Fruit fly (Drosophila melanogaster) whole organism: ENCODE measurements around the gene CG11134.

ENCODE experiments used
- CG8478 ChIP-seq: fragments of >200 bp; optimal IDR thresholded peaks from 2 replicates; lab custom pipeline; 2018; ENCODE audit warnings: inconsistent platforms
- Dll ChIP-seq: fragments of >200 bp; optimal IDR thresholded peaks from 2 replicates; lab custom pipeline; 2017
- EcR ChIP-seq, 2 experiments: fragments of >200 bp; optimal IDR thresholded peaks; 2 replicates each; lab custom pipeline; 2017; ENCODE audit warnings: missing biosample characterization in 2 of 2, missing genetic modification characterization in 2 of 2, missing genetic modification reagents in 2 of 2
- pan ChIP-seq: fragments of >200 bp; optimal IDR thresholded peaks from 2 replicates; lab custom pipeline; 2017
- psq ChIP-seq: fragments of >200 bp; optimal IDR thresholded peaks from 2 replicates; lab custom pipeline; 2017
- usp ChIP-seq: fragments of >200 bp; optimal IDR thresholded peaks from 2 replicates; lab custom pipeline; 2017; ENCODE audit warnings: missing biosample characterization, missing genetic modification characterization, mixed read lengths

Gene CG11134

DNA sequence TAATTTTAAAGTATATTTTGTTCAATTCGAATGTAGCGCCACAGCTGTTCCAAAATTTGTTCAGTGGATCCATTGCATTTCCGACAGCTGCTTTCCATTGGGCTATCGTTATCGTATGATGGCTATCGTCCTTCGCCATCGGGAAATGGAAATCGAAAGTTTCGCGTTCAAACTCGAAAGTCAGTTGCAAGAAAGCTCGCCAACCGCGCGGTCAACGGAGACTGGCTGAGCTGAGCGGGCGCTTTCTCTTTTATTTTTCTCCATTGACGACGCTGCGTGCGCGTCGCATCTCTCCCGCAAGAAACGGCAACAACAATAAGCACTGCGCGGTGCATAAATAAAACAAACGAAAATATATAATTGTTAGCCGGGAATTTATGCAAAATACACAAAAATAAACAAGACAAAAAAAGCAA lies 45.8 kb downstream of the CG11134 start, which contains the start of gene inaE:
Gene inaE (plus strand): TSS at position 181 of the 416 bp plus-strand sequence.
- TF ChIP-seq CG8478 (lab: Kevin White, UChicago) (no peak), Dll (lab: Kevin White, UChicago) (no peak), pan (lab: Kevin White, UChicago) (no peak)

DNA sequence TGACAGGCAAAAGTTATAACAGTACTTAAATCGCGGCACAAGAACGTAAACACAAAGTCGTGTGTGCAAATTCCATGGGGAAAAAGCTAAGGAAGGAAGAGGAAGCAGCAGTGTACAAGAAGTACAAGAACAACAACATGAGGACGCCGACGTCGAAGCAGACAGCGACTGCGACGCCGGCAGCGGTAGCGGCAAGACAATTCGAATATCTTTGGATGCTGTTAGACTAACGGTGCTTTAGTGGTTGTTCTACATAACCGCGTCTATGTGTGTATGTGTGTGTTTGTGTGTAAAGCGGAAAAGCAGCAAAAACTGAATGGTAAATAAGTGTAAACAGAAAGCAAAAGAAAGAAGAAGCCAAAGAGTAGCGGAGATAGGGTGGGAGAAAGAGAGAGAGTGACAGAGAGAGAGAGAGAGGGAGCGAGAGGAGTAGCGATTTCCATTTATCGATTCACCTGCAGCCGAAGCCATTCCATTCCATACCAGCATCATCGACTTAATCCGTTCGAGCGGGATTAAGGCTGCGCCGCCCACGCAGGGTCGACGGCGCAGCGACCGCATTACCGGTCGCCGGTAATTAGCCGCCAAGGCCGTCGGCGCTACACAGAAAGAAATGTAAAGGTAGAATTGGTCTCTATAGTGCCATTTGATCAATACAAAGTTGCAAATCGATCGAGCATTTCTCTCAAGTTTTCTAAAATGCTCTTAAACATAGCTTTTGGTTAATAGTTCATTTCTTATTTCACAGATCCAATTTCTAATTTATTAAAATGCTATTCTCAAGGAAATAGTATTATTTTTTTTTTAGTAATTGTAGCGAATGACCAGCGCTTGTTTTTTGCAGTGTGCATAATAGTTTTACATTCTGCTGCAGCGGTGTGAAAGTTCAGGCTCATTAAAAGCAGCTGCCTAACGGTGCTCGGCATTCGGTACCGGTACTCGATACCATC lies 46.5 kb downstream of the CG11134 start:
- TF ChIP-seq psq (no peak), usp (GFP tag; lab: Kevin White, UChicago) (no peak), Dll (lab: Kevin White, UChicago) (no peak), CG8478 (lab: Kevin White, UChicago) (no peak), pan (lab: Kevin White, UChicago) (no peak), EcR (GFP tag; optimal IDR thresholded peaks at IDR 0.05; lab: Kevin White, UChicago) (no peak)

dm6 chrX:13786037-13786667 lies 48.4 kb downstream of the CG11134 start:
- TF ChIP-seq Dll (lab: Kevin White, UChicago), result no peak
- TF ChIP-seq EcR (GFP tag; optimal IDR thresholded peaks at IDR 0.05; lab: Kevin White, UChicago), result no peak
- TF ChIP-seq CG8478 (lab: Kevin White, UChicago), result no peak
- TF ChIP-seq pan (lab: Kevin White, UChicago), result no peak
- TF ChIP-seq psq, result no peak
- TF ChIP-seq usp (GFP tag; lab: Kevin White, UChicago), result no peak

DNA sequence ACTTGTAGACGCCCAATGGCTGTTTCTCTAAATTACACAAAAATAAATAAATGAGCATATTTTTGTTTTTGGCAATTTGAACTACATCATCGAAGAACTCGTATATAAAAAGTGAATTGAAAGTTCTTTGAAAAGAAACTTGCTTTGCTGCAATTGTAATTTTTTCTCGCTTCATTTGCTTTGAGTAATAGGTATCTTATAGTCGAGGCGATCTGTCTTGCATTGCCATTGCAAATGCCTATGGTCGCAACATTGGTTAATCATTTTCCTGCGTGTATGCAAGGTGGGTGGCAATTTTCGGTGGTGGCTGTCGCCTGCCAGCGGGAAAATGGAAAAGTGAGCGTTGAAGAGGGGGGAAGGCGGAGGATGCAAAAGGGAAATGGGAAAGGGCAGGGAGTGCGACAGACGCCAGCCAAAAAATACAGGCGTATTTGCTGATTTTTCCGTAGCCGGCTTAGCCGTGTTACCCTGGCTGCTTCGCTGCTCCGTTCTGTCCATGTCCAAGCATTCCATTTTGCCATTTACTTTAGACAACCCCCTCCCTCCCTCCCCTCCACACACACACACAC lies 49.6 kb downstream of the CG11134 start:
- TF ChIP-seq EcR (GFP tag; optimal IDR thresholded peaks at IDR 0.05; lab: Kevin White, UChicago) (no peak), usp (GFP tag; lab: Kevin White, UChicago) (no peak)
